ENCODE assay signal across 3 worm cellular contexts in genomic region chrV:14124187-14124586, ce11.
TF ChIP-seq lines count a peak whose summit lies in the region.

No protein-coding gene starts in this region.

TF ChIP-seq in whole organism, L4 larva, 104 proteins besides CTCF, POLR2A, EP300 and RAD21:
- 0 out of 2 replicates have a peak, but pooled peaks have one; percentile 12 for TF ChIP-seq snpc-1.2 (GFP tag; IDR thresholded peaks at IDR 0.05; lab: Robert Waterston, UW)
- TF ChIP-seq mdt-29 (GFP tag; IDR thresholded peaks at IDR 0.05; lab: Robert Waterston, UW) = 0 out of 2 replicates have a peak, but pooled peaks have one; percentile 35
- TF ChIP-seq lin-38 (GFP tag; IDR thresholded peaks at IDR 0.05; lab: Robert Waterston, UW) = peak; percentile 25; the same call in 1 of the 2 replicates
- TF ChIP-seq set-16 (GFP tag; IDR thresholded peaks at IDR 0.05; lab: Robert Waterston, UW) = peak; percentile 7; the same call in 1 of the 2 replicates
- TF ChIP-seq madf-9 (GFP tag; conservative IDR thresholded peaks at IDR 0.05; lab: Robert Waterston, UW) = 0 out of 2 replicates have a peak, but pooled peaks have one; percentile 13
- TF ChIP-seq Y105C5A.15 (GFP tag; IDR thresholded peaks at IDR 0.05; lab: Robert Waterston, UW) = 0 out of 2 replicates have a peak, but pooled peaks have one; percentile 45
- TF ChIP-seq zfp-3 (GFP tag; conservative IDR thresholded peaks at IDR 0.05; lab: Robert Waterston, UW) = 0 out of 2 replicates have a peak, but pooled peaks have one; percentile 49
- peak; percentile 31 for TF ChIP-seq dmd-6 (GFP tag; IDR thresholded peaks at IDR 0.05; lab: Robert Waterston, UW)
- TF ChIP-seq nhr-41 (GFP tag; IDR thresholded peaks at IDR 0.05; lab: Robert Waterston, UW) = peak; percentile 16; the same call in 1 of the 2 replicates

TF ChIP-seq in whole organism, midembryonic, 9 proteins besides CTCF, POLR2A, EP300 and RAD21:
- 0 out of 2 replicates have a peak, but pooled peaks have one; percentile 14 for TF ChIP-seq ztf-23 (GFP tag; IDR thresholded peaks at IDR 0.05; lab: Robert Waterston, UW)

TF ChIP-seq in whole organism, young adult, 124 proteins besides CTCF, POLR2A, EP300 and RAD21:
- peak; percentile 44; the same call in 1 of the 2 replicates for TF ChIP-seq dox-1 (GFP tag; IDR thresholded peaks at IDR 0.05; lab: Robert Waterston, UW)
- TF ChIP-seq mcd-1 (GFP tag; IDR thresholded peaks at IDR 0.05; lab: Robert Waterston, UW) = peak; percentile 51
- 0 out of 2 replicates have a peak, but pooled peaks have one; percentile 21 for TF ChIP-seq ztf-25 (GFP tag; IDR thresholded peaks at IDR 0.05; lab: Robert Waterston, UW)
- TF ChIP-seq F33H1.4 (GFP tag; IDR thresholded peaks at IDR 0.05; lab: Robert Waterston, UW) = peak; percentile 77
- peak; percentile 24; the same call in 1 of the 2 replicates for TF ChIP-seq madf-6 (GFP tag; IDR thresholded peaks at IDR 0.05; lab: Robert Waterston, UW)
- 0 out of 2 replicates have a peak, but pooled peaks have one; percentile 41 for TF ChIP-seq lin-26 (GFP tag; IDR thresholded peaks at IDR 0.05; lab: Robert Waterston, UW)
- 0 out of 2 replicates have a peak, but pooled peaks have one; percentile 39 for TF ChIP-seq Y53G8AR.9 (GFP tag; conservative IDR thresholded peaks at IDR 0.05; lab: Robert Waterston, UW)
